Fruit fly (Drosophila melanogaster): ENCODE data around the gene Glut4EF.

dm6 chr3R:9961163-9962072 is 86.9 kb downstream of the Glut4EF start:
- TF ChIP-seq CG34406 (GFP tag; optimal IDR thresholded peaks at IDR 0.05), result peak; percentile 65
- TF ChIP-seq Gug (GFP tag; IDR thresholded peaks at IDR 0.05), result peak; percentile 82
- TF ChIP-seq CG16779 (tag; optimal IDR thresholded peaks at IDR 0.05), result peak; percentile 51
- TF ChIP-seq Hr39 (GFP tag; optimal IDR thresholded peaks at IDR 0.05), result peak; percentile 87
- TF ChIP-seq CG11902 (GFP tag; optimal IDR thresholded peaks at IDR 0.05), result peak; percentile 63

Data from whole organism, prepupa.